Worm (Caenorhabditis elegans): ENCODE results near the gene Y48A6B.9.

Gene Y48A6B.9

ce11 chrIII:11032872-11033271 lies at the start of gene Y48A6B.9:
Y48A6B.9 (plus strand) TSS chrIII:11033172.
- TF ChIP-seq nhr-23 (tag; optimal IDR thresholded peaks at IDR 0.05) (no peak), eor-1 (tag; optimal IDR thresholded peaks at IDR 0.05) (no peak), nhr-43 (tag; optimal IDR thresholded peaks at IDR 0.05; ENCODE audit: poor library complexity, severe bottlenecking) (no peak), elt-2 (tag; optimal IDR thresholded peaks at IDR 0.05) (peak; percentile 36), lin-15B (tag; optimal IDR thresholded peaks at IDR 0.05) (no peak)

- TF ChIP-seq nhr-25 (tag; optimal IDR thresholded peaks at IDR 0.05) (peak; percentile 86), pha-4 (tag; optimal IDR thresholded peaks at IDR 0.05) (no peak), unc-62 (GFP tag; optimal IDR thresholded peaks at IDR 0.05) (peak; percentile 14), elt-3 (tag; optimal IDR thresholded peaks at IDR 0.05) (peak in 1 of 3 experiments; percentile 49)
Measured at ce11 chrIII:10985559-10986036, 47.4 kb upstream of the Y48A6B.9 start, which contains the start of gene col-93. col-93 (minus strand) TSS chrIII:10985609.

DNA sequence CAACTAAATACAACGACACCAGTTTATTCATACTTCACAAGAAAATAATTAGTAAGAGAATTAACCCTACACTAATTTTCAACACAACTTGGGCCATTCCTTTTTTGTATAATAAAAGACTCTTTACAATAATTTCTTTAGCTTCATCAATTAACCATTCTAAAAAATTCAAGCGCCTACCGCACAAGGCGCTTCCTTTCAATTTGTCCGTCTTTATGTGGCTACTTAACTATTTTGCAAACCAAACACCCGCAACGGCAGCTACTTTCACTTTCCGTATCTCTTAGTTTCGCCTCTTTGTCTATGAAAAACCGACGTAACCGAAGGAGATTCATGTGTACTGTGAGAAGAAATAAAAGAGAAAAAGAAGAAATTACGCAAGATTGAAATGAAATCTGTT lies 46.5 kb upstream of the Y48A6B.9 start:
- TF ChIP-seq nhr-43 (tag; optimal IDR thresholded peaks at IDR 0.05; ENCODE audit: poor library complexity, severe bottlenecking) (peak; percentile 48), nhr-25 (tag; optimal IDR thresholded peaks at IDR 0.05) (peak; percentile 25)

ce11 chrIII:10987561-10988184 lies 45.3 kb upstream of the Y48A6B.9 start, which contains the start of gene col-94:
col-94 (minus strand) TSS chrIII:10987873.
- peak; percentile 3 for TF ChIP-seq ama-1 (optimal IDR thresholded peaks at IDR 0.05)
- no peak for TF ChIP-seq snpc-4 (tag; optimal IDR thresholded peaks at IDR 0.05)
- no peak for TF ChIP-seq unc-62 (GFP tag; optimal IDR thresholded peaks at IDR 0.05)
- peak; percentile 91 for TF ChIP-seq nhr-25 (tag; optimal IDR thresholded peaks at IDR 0.05)
- TF ChIP-seq nfya-1 (tag; optimal IDR thresholded peaks at IDR 0.05; ENCODE audit: insufficient read depth) = no peak
- no peak for TF ChIP-seq egl-27 (tag; optimal IDR thresholded peaks at IDR 0.05)

DNA sequence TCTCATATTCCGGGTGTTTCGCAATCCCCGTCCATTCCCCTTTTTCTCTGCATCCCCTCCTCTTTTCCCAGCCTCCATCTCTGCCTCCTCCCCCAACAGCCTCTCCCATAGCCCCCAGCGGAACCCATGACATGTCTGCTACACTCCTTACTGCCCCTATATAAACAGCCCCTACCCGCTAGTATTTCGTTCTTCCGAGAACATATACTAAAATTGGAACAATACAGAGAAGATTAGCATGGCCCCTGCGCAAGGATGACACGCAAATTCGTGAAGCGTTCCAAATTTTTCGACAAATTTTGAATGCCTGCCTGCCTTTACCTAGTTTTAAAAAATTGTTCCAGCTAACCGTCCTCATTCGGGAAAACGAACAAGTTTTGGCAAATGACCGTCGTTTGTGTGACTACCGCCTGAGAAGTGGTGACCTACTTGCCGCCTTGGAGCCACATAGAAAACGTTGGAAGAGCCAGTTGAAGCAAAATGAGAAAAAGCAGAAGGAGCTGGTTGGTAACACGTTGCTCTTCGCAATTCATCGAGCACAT lies 43.4 kb upstream of the Y48A6B.9 start:
- no peak for TF ChIP-seq nhr-28 (tag; optimal IDR thresholded peaks at IDR 0.05)
- TF ChIP-seq elt-2 (tag; optimal IDR thresholded peaks at IDR 0.05) = peak; percentile 68
- TF ChIP-seq skn-1 (tag; optimal IDR thresholded peaks at IDR 0.05) = peak; percentile 58
- TF ChIP-seq eor-1 (tag; optimal IDR thresholded peaks at IDR 0.05) = no peak
- peak; percentile 96 for TF ChIP-seq nhr-43 (tag; optimal IDR thresholded peaks at IDR 0.05; ENCODE audit: poor library complexity, severe bottlenecking)
- peak; percentile 87 for TF ChIP-seq nhr-77 (tag; optimal IDR thresholded peaks at IDR 0.05)
- peak; percentile 92 for TF ChIP-seq lin-39 (tag; optimal IDR thresholded peaks at IDR 0.05)
- peak; percentile 86 for TF ChIP-seq R02D3.7 (tag; optimal IDR thresholded peaks at IDR 0.05)
- peak; percentile 67 for TF ChIP-seq unc-39 (tag; optimal IDR thresholded peaks at IDR 0.05)
- TF ChIP-seq elt-1 (tag; optimal IDR thresholded peaks at IDR 0.05) = peak; percentile 40
- peak; percentile 92 for TF ChIP-seq sea-2 (GFP tag; optimal IDR thresholded peaks at IDR 0.05)
- peak; percentile 26 for TF ChIP-seq nhr-11 (tag; optimal IDR thresholded peaks at IDR 0.05)
- peak; percentile 31 for TF ChIP-seq nhr-67 (tag; optimal IDR thresholded peaks at IDR 0.05)
- TF ChIP-seq unc-62 (GFP tag; optimal IDR thresholded peaks at IDR 0.05) = peak; percentile 76
- peak; percentile 88 for TF ChIP-seq ceh-28 (tag; optimal IDR thresholded peaks at IDR 0.05)
- peak; percentile 95 for TF ChIP-seq nhr-23 (tag; optimal IDR thresholded peaks at IDR 0.05)
- peak; percentile 94 for TF ChIP-seq pha-4 (tag; optimal IDR thresholded peaks at IDR 0.05)
- no peak for TF ChIP-seq daf-12 (tag; optimal IDR thresholded peaks at IDR 0.05)
- TF ChIP-seq tbx-2 (tag; optimal IDR thresholded peaks at IDR 0.05) = peak; percentile 95
- peak; percentile 96 for TF ChIP-seq ceh-82 (tag; optimal IDR thresholded peaks at IDR 0.05)
- peak; percentile 37 for TF ChIP-seq nhr-237 (tag; optimal IDR thresholded peaks at IDR 0.05)
- TF ChIP-seq nhr-25 (tag; optimal IDR thresholded peaks at IDR 0.05) = peak; percentile 95
- TF ChIP-seq ceh-9 (tag; optimal IDR thresholded peaks at IDR 0.05) = no peak
- TF ChIP-seq zag-1 (tag; optimal IDR thresholded peaks at IDR 0.05) = peak; percentile 67
- no peak for TF ChIP-seq nhr-76 (tag; optimal IDR thresholded peaks at IDR 0.05)
- TF ChIP-seq ceh-16 (tag; optimal IDR thresholded peaks at IDR 0.05) = peak; percentile 57
- TF ChIP-seq nhr-12 (tag; optimal IDR thresholded peaks at IDR 0.05) = no peak
- peak; percentile 43 for TF ChIP-seq ztf-11 (tag; optimal IDR thresholded peaks at IDR 0.05)
- peak; percentile 87 for TF ChIP-seq ztf-4 (tag; optimal IDR thresholded peaks at IDR 0.05)
- TF ChIP-seq elt-3 (tag; optimal IDR thresholded peaks at IDR 0.05) = peak in 1 of 3 experiments; percentile 88
- TF ChIP-seq lin-15B (tag; optimal IDR thresholded peaks at IDR 0.05) = peak; percentile 69
- TF ChIP-seq jun-1 (tag; optimal IDR thresholded peaks at IDR 0.05) = peak; percentile 89
- TF ChIP-seq ama-1 (optimal IDR thresholded peaks at IDR 0.05) = peak; percentile 26
- TF ChIP-seq mml-1 (tag; optimal IDR thresholded peaks at IDR 0.05) = peak; percentile 33
- TF ChIP-seq ZK546.5 (tag; optimal IDR thresholded peaks at IDR 0.05) = no peak
- TF ChIP-seq snpc-4 (tag; optimal IDR thresholded peaks at IDR 0.05) = peak; percentile 100
- TF ChIP-seq fos-1 (tag; optimal IDR thresholded peaks at IDR 0.05) = peak; percentile 80
- peak; percentile 77 for TF ChIP-seq egl-27 (tag; optimal IDR thresholded peaks at IDR 0.05)
- TF ChIP-seq aly-2 (tag; optimal IDR thresholded peaks at IDR 0.05) = peak; percentile 88
- TF ChIP-seq hmg-11 (tag; optimal IDR thresholded peaks at IDR 0.05) = peak; percentile 100
